Worm (Caenorhabditis elegans) whole organism, late embryonic: ENCODE results near the gene cest-31.

Source experiments
- C08G9.2 ChIP-seq: sonication (generic microtip); optimal IDR thresholded peaks from 2 replicates; lab custom pipeline; 2016; ENCODE audit warnings: mild to moderate bottlenecking, missing genetic modification characterization, moderate library complexity, missing compliant biosample characterization
- C38D4.7 ChIP-seq: fragments of 200-800 bp; sonication (Bioruptor generic); optimal IDR thresholded peaks from 2 replicates; lab custom pipeline; 2018; ENCODE audit warnings: mild to moderate bottlenecking, missing genetic modification characterization, moderate library complexity, missing compliant biosample characterization
- F13H6.1 ChIP-seq: sonication (generic microtip); optimal IDR thresholded peaks from 2 replicates; lab custom pipeline; 2016; ENCODE audit warnings: missing genetic modification characterization, missing compliant biosample characterization
- K02D7.2 ChIP-seq: sonication (generic microtip); optimal IDR thresholded peaks from 2 replicates; lab custom pipeline; 2017; ENCODE audit warnings: mild to moderate bottlenecking, missing genetic modification characterization, missing compliant biosample characterization
- K09A11.1 ChIP-seq: sonication (generic microtip); optimal IDR thresholded peaks from 2 replicates; lab custom pipeline; 2017; ENCODE audit warnings: antibody characterized with exemption, mild to moderate bottlenecking, missing genetic modification characterization, missing compliant biosample characterization; ENCODE audit not compliant: insufficient read depth
- T23F11.4 ChIP-seq: fragments of 200-800 bp; sonication (Bioruptor generic); optimal IDR thresholded peaks from 2 replicates; lab custom pipeline; 2018; ENCODE audit warnings: mild to moderate bottlenecking, missing genetic modification characterization, missing compliant biosample characterization
- Y22D7AL.16 ChIP-seq: sonication (generic microtip); optimal IDR thresholded peaks from 2 replicates; lab custom pipeline; 2016; ENCODE audit warnings: missing genetic modification characterization, missing compliant biosample characterization
- ahr-1 ChIP-seq: sonication (generic microtip); optimal IDR thresholded peaks from 2 replicates; lab custom pipeline; 2016; ENCODE audit warnings: missing genetic modification characterization, missing compliant biosample characterization
- ceh-18 ChIP-seq: sonication (generic microtip); optimal IDR thresholded peaks from 2 replicates; lab custom pipeline; 2016; ENCODE audit warnings: missing genetic modification characterization, missing compliant biosample characterization
- ceh-24 ChIP-seq: sonication (generic microtip); optimal IDR thresholded peaks from 2 replicates; lab custom pipeline; 2016; ENCODE audit warnings: mild to moderate bottlenecking, missing genetic modification characterization, missing compliant biosample characterization
- ceh-48 ChIP-seq: sonication (generic microtip); optimal IDR thresholded peaks from 2 replicates; lab custom pipeline; 2016; ENCODE audit warnings: missing genetic modification characterization, inconsistent platforms, missing compliant biosample characterization
- ceh-9 ChIP-seq: sonication (generic microtip); optimal IDR thresholded peaks from 2 replicates; lab custom pipeline; 2016; ENCODE audit warnings: mild to moderate bottlenecking, missing genetic modification characterization, inconsistent platforms, missing compliant biosample characterization
- che-1 ChIP-seq: sonication (generic microtip); optimal IDR thresholded peaks from 2 replicates; lab custom pipeline; 2016; ENCODE audit warnings: mild to moderate bottlenecking, missing genetic modification characterization, missing compliant biosample characterization
- dmd-4 ChIP-seq: sonication (generic microtip); optimal IDR thresholded peaks from 2 replicates; lab custom pipeline; 2016; ENCODE audit warnings: borderline replicate concordance, missing genetic modification characterization, missing compliant biosample characterization
- elt-2 ChIP-seq: sonication (generic microtip); optimal IDR thresholded peaks from 2 replicates; lab custom pipeline; 2016; ENCODE audit warnings: missing genetic modification reagents, missing genetic modification characterization, missing compliant biosample characterization
- elt-4 ChIP-seq: sonication (generic microtip); optimal IDR thresholded peaks from 2 replicates; lab custom pipeline; 2016; ENCODE audit warnings: missing genetic modification characterization, missing compliant biosample characterization
- eyg-1 ChIP-seq: sonication (generic microtip); optimal IDR thresholded peaks from 2 replicates; lab custom pipeline; 2016; ENCODE audit warnings: missing genotype, missing genetic modification characterization, missing compliant biosample characterization
- fkh-10 ChIP-seq: fragments of 150-350 bp; optimal IDR thresholded peaks from 2 replicates; lab custom pipeline; 2014; ENCODE audit warnings: missing biosample characterization, missing genetic modification reagents, missing genetic modification characterization
- fkh-6 ChIP-seq: sonication (generic microtip); optimal IDR thresholded peaks from 2 replicates; lab custom pipeline; 2016; ENCODE audit warnings: missing genetic modification characterization, missing compliant biosample characterization
- gmeb-2 ChIP-seq: sonication (generic microtip); optimal IDR thresholded peaks from 2 replicates; lab custom pipeline; 2016; ENCODE audit warnings: missing genetic modification characterization, inconsistent platforms, missing compliant biosample characterization
- hlh-8 ChIP-seq: sonication (generic microtip); optimal IDR thresholded peaks from 2 replicates; lab custom pipeline; 2016; ENCODE audit warnings: missing genotype, missing genetic modification characterization, missing compliant biosample characterization
- lim-6 ChIP-seq: sonication (generic microtip); optimal IDR thresholded peaks from 2 replicates; lab custom pipeline; 2016; ENCODE audit warnings: missing genetic modification characterization, missing compliant biosample characterization
- madf-2 ChIP-seq: sonication (generic microtip); optimal IDR thresholded peaks from 2 replicates; lab custom pipeline; 2017; ENCODE audit warnings: missing genetic modification characterization, missing compliant biosample characterization
- nfya-1 ChIP-seq: sonication (generic microtip); optimal IDR thresholded peaks from 2 replicates; lab custom pipeline; 2017; ENCODE audit warnings: missing genetic modification characterization, mild to moderate bottlenecking, missing compliant biosample characterization, antibody characterized with exemption, moderate library complexity
- nhr-232 ChIP-seq: sonication (generic microtip); optimal IDR thresholded peaks from 2 replicates; lab custom pipeline; 2016; ENCODE audit warnings: missing genetic modification characterization, missing compliant biosample characterization
- pat-9 ChIP-seq: fragments of 200-800 bp; sonication (Bioruptor generic); optimal IDR thresholded peaks from 2 replicates; lab custom pipeline; 2018; ENCODE audit warnings: mild to moderate bottlenecking, missing genetic modification characterization, moderate library complexity, missing compliant biosample characterization
- pha-2 ChIP-seq: sonication (generic microtip); optimal IDR thresholded peaks from 2 replicates; lab custom pipeline; 2017; ENCODE audit warnings: mild to moderate bottlenecking, missing genetic modification characterization, missing compliant biosample characterization
- pha-4 ChIP-seq: fragments of 150-350 bp; optimal IDR thresholded peaks from 2 replicates; lab custom pipeline; 2018; ENCODE audit warnings: missing biosample characterization, missing genetic modification reagents, missing genetic modification characterization
- pqm-1 ChIP-seq: sonication (generic microtip); optimal IDR thresholded peaks from 2 replicates; lab custom pipeline; 2016; ENCODE audit warnings: missing genetic modification characterization, missing compliant biosample characterization
- rnt-1 ChIP-seq: sonication (generic microtip); optimal IDR thresholded peaks from 2 replicates; lab custom pipeline; 2016; ENCODE audit warnings: missing genetic modification characterization, missing compliant biosample characterization
- sox-4 ChIP-seq: sonication (generic microtip); optimal IDR thresholded peaks from 2 replicates; lab custom pipeline; 2017; ENCODE audit warnings: mild to moderate bottlenecking, missing genetic modification characterization, inconsistent platforms, missing compliant biosample characterization
- syd-9 ChIP-seq: sonication (generic microtip); optimal IDR thresholded peaks from 2 replicates; lab custom pipeline; 2016; ENCODE audit warnings: mild to moderate bottlenecking, missing genetic modification characterization, moderate library complexity, missing compliant biosample characterization
- unc-42 ChIP-seq: sonication (generic microtip); optimal IDR thresholded peaks from 2 replicates; lab custom pipeline; 2016; ENCODE audit warnings: missing genotype, missing genetic modification characterization, missing compliant biosample characterization
- unc-55 ChIP-seq: sonication (generic microtip); optimal IDR thresholded peaks from 2 replicates; lab custom pipeline; 2017; ENCODE audit warnings: missing biosample characterization, missing genetic modification reagents, missing genetic modification characterization
- unc-86 ChIP-seq: sonication (generic microtip); optimal IDR thresholded peaks from 2 replicates; lab custom pipeline; 2016; ENCODE audit warnings: missing genetic modification characterization, missing compliant biosample characterization
- zip-5 ChIP-seq: sonication (generic microtip); optimal IDR thresholded peaks from 2 replicates; lab custom pipeline; 2016; ENCODE audit warnings: missing genetic modification characterization, missing compliant biosample characterization

The cest-31 gene

DNA sequence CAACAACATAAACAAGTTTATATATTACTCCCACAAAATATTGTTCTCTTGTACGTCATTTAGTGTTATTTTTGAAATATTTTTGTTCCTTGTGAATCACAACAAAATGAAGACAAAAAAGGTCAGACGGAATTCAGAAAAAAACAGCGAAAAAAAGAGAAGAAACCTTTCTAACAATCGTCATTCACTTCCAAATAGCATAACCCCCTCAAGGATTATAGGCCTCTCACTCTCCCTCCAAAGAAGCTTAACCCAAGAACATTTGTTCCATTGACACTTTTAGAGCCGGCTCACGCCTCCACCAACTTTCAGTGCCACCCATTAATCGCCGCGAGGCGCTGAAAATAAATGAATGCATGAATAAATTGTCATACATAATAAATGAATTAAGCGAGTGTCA lies 14.5 kb upstream of the cest-31 start:
- TF ChIP-seq ahr-1 (no peak), fkh-10 (no peak), syd-9 (tag; lab: Kevin White, UChicago) (no peak), pha-2 (tag; lab: Kevin White, UChicago) (no peak), pha-4 (tag; lab: Kevin White, UChicago) (no peak), eyg-1 (tag; lab: Kevin White, UChicago) (no peak), unc-86 (tag; lab: Kevin White, UChicago) (no peak), K09A11.1 (no peak), C38D4.7 (GFP tag; lab: Kevin White, UChicago) (no peak), nhr-232 (tag; lab: Kevin White, UChicago) (no peak), zip-5 (tag; lab: Kevin White, UChicago) (no peak), unc-55 (GFP tag; lab: Kevin White, UChicago) (no peak)
- TF ChIP-seq, all 69 proteins: peak for 0

DNA sequence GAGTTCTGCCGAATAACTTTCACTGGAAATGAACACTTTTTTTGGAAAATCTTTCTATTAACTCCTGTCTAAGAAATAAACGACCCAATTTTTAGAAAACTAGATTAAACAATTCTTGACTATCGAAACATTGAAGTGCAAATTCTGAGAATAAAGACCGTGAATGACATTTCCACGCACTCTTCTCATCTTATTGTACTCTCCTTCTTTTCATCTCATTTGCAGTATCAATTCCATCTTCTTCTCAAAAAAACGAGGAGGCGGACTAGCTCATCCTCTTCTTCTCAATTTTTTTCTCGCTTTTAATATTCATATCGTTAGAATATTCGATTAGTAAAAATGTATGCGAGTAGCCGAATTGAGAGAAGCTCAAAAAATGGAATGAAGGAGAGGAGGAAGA lies 12.4 kb upstream of the cest-31 start:
- TF ChIP-seq unc-42 (tag; lab: Kevin White, UChicago) (peak; percentile 42), elt-4 (tag; lab: Kevin White, UChicago) (no peak), zip-5 (tag; lab: Kevin White, UChicago) (no peak), F13H6.1 (tag; lab: Kevin White, UChicago) (no peak), gmeb-2 (tag; lab: Kevin White, UChicago) (no peak)

DNA sequence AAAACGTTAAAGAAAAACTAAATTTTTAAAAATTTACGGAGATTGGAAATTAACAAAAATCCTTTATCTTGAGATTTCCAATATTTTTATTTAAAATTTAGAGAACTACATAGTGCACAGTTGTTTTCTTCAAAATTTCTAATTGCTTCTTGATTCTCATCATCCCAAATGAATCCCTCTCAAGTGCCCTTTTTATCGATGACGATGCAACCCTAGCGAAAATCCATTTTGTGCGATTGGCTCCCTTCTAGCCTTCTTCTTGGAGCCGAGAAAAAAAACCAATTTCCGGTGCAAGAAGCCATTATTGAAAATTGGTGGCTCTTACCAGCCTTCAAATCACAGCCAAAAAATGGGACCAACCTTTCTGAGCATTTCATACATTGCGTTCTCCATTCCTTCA lies 11.6 kb upstream of the cest-31 start:
- TF ChIP-seq pha-4 (tag; lab: Kevin White, UChicago) (no peak), Y22D7AL.16 (no peak)

DNA sequence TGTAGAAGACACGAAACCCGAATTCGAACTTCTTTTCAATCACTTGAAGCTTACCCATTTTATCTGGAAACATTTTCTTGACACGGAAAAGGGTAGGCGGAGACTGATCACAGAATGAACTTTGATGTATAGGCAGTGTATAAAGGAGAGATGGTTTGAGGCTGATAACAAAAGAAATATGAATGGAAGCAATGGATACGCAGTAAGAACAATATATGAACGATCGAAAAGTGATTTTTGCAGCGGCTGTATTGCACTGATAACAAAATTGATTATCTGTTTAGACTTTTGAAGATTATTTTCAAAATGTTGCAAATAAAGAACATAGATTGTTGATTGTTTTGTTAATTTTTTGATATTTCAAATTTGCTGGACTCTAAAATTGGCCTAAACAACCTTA lies 8.3 kb upstream of the cest-31 start, which contains the start of gene pmp-5:
Gene pmp-5 (minus strand): TSS at position 63 of the 400 bp plus-strand sequence.
- TF ChIP-seq K02D7.2 (tag; lab: Kevin White, UChicago) (no peak), fkh-6 (tag; lab: Kevin White, UChicago) (no peak), elt-2 (no peak), lim-6 (tag; lab: Kevin White, UChicago) (no peak), C08G9.2 (tag; lab: Kevin White, UChicago) (no peak), ceh-18 (tag; lab: Kevin White, UChicago) (no peak), T23F11.4 (no peak), pat-9 (no peak), hlh-8 (tag; lab: Kevin White, UChicago) (no peak), ceh-48 (no peak), nfya-1 (tag; lab: Kevin White, UChicago) (no peak), madf-2 (tag; lab: Kevin White, UChicago) (no peak), rnt-1 (tag; lab: Kevin White, UChicago) (no peak), ceh-9 (tag; lab: Kevin White, UChicago) (no peak), Y22D7AL.16 (no peak), pqm-1 (no peak), dmd-4 (no peak), ceh-24 (tag; lab: Kevin White, UChicago) (no peak), sox-4 (tag; lab: Kevin White, UChicago) (no peak)

DNA sequence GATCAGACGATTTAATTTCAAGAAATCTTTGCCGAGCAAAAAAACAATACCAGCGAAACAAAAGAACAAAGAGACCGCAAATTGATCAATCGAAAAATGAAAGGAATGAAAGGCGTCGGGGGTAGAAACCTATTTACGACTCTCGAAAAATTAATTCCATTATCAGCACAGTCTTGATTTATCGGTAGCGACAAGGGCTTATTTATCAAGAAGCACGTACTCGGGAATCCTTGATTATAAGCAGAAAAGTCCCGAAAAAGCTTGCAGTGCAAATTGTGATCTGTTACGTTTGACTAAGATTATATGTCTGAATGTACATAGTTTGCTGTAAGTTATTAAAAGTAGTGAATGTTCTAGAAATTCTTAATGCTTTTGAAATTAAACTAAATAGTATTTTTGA lies 7.5 kb upstream of the cest-31 start:
- no peak for TF ChIP-seq zip-5 (tag; lab: Kevin White, UChicago)
- TF ChIP-seq che-1: no peak
- TF ChIP-seq elt-4 (tag; lab: Kevin White, UChicago): no peak
- no peak for TF ChIP-seq ceh-9 (tag; lab: Kevin White, UChicago)
